Worm (Caenorhabditis elegans) whole organism, late embryonic: ENCODE data around the gene R10E11.9.
A peak's percentile ranks its signal among the peaks of the same experiment; 100 is the strongest.

Experiments
- C38D4.7 ChIP-seq: fragments of 200-800 bp; sonication (Bioruptor generic); optimal IDR thresholded peaks from 2 replicates; lab custom pipeline; 2018; ENCODE audit warnings: mild to moderate bottlenecking, missing genetic modification characterization, moderate library complexity, missing compliant biosample characterization
- F13H6.1 ChIP-seq: sonication (generic microtip); optimal IDR thresholded peaks from 2 replicates; lab custom pipeline; 2016; ENCODE audit warnings: missing genetic modification characterization, missing compliant biosample characterization
- K02D7.2 ChIP-seq: sonication (generic microtip); optimal IDR thresholded peaks from 2 replicates; lab custom pipeline; 2017; ENCODE audit warnings: mild to moderate bottlenecking, missing genetic modification characterization, missing compliant biosample characterization
- Y22D7AL.16 ChIP-seq: sonication (generic microtip); optimal IDR thresholded peaks from 2 replicates; lab custom pipeline; 2016; ENCODE audit warnings: missing genetic modification characterization, missing compliant biosample characterization
- ama-1 ChIP-seq: fragments of 150-350 bp; optimal IDR thresholded peaks from 2 replicates; lab custom pipeline; 2014
- ceh-14 ChIP-seq: sonication (generic microtip); optimal IDR thresholded peaks from 2 replicates; lab custom pipeline; 2016; ENCODE audit warnings: missing genotype, missing genetic modification characterization, missing compliant biosample characterization
- ceh-18 ChIP-seq: sonication (generic microtip); optimal IDR thresholded peaks from 2 replicates; lab custom pipeline; 2016; ENCODE audit warnings: missing genetic modification characterization, missing compliant biosample characterization
- ceh-2 ChIP-seq: sonication (generic microtip); optimal IDR thresholded peaks from 2 replicates; lab custom pipeline; 2016; ENCODE audit warnings: missing genotype, missing genetic modification characterization, missing compliant biosample characterization
- ceh-22 ChIP-seq: sonication (generic microtip); optimal IDR thresholded peaks from 2 replicates; lab custom pipeline; 2017; ENCODE audit warnings: missing biosample characterization, missing genetic modification characterization
- ceh-31 ChIP-seq: sonication (generic microtip); optimal IDR thresholded peaks from 2 replicates; lab custom pipeline; 2016; ENCODE audit warnings: missing genetic modification characterization, missing compliant biosample characterization
- ceh-34 ChIP-seq: sonication (generic microtip); optimal IDR thresholded peaks from 2 replicates; lab custom pipeline; 2016; ENCODE audit warnings: mild to moderate bottlenecking, missing genetic modification characterization, missing compliant biosample characterization
- ceh-45 ChIP-seq: fragments of 200-800 bp; sonication (Bioruptor generic); IDR thresholded peaks from 2 replicates; pipeline ENCODE4 v1.3.6; 2022; ENCODE audit warnings: missing genetic modification reagents, missing genetic modification characterization, missing compliant biosample characterization
- ceh-6 ChIP-seq: fragments of 200-800 bp; sonication (Bioruptor generic); optimal IDR thresholded peaks from 2 replicates; lab custom pipeline; 2018; ENCODE audit warnings: mild to moderate bottlenecking, missing genetic modification characterization, missing compliant biosample characterization
- dve-1 ChIP-seq: sonication (generic microtip); optimal IDR thresholded peaks from 2 replicates; lab custom pipeline; 2017; ENCODE audit warnings: antibody characterized with exemption, mild to moderate bottlenecking, missing genetic modification characterization, missing compliant biosample characterization
- elt-4 ChIP-seq: sonication (generic microtip); optimal IDR thresholded peaks from 2 replicates; lab custom pipeline; 2016; ENCODE audit warnings: missing genetic modification characterization, missing compliant biosample characterization
- eyg-1 ChIP-seq: sonication (generic microtip); optimal IDR thresholded peaks from 2 replicates; lab custom pipeline; 2016; ENCODE audit warnings: missing genotype, missing genetic modification characterization, missing compliant biosample characterization
- hlh-13 ChIP-seq: fragments of 200-800 bp; sonication (Bioruptor generic); optimal IDR thresholded peaks from 2 replicates; lab custom pipeline; 2018; ENCODE audit warnings: mild to moderate bottlenecking, missing genetic modification characterization, missing compliant biosample characterization
- hlh-30 ChIP-seq: sonication (generic microtip); optimal IDR thresholded peaks from 2 replicates; lab custom pipeline; 2017; ENCODE audit warnings: antibody characterized with exemption, missing genetic modification characterization, missing compliant biosample characterization; ENCODE audit not compliant: insufficient read depth
- hlh-6 ChIP-seq: sonication (generic microtip); optimal IDR thresholded peaks from 2 replicates; lab custom pipeline; 2016; ENCODE audit warnings: missing genotype, missing genetic modification characterization, missing compliant biosample characterization
- madf-2 ChIP-seq: sonication (generic microtip); optimal IDR thresholded peaks from 2 replicates; lab custom pipeline; 2017; ENCODE audit warnings: missing genetic modification characterization, missing compliant biosample characterization
- nfya-1 ChIP-seq: sonication (generic microtip); optimal IDR thresholded peaks from 2 replicates; lab custom pipeline; 2017; ENCODE audit warnings: missing genetic modification characterization, mild to moderate bottlenecking, missing compliant biosample characterization, antibody characterized with exemption, moderate library complexity
- npax-4 ChIP-seq: sonication (generic microtip); optimal IDR thresholded peaks from 2 replicates; lab custom pipeline; 2016; ENCODE audit warnings: missing genetic modification characterization, missing compliant biosample characterization
- pag-3 ChIP-seq: sonication (generic microtip); optimal IDR thresholded peaks from 2 replicates; lab custom pipeline; 2016; ENCODE audit warnings: missing compliant biosample characterization, missing genetic modification characterization, borderline replicate concordance
- pha-2 ChIP-seq: sonication (generic microtip); optimal IDR thresholded peaks from 2 replicates; lab custom pipeline; 2017; ENCODE audit warnings: mild to moderate bottlenecking, missing genetic modification characterization, missing compliant biosample characterization
- pha-4 ChIP-seq: fragments of 150-350 bp; optimal IDR thresholded peaks from 2 replicates; lab custom pipeline; 2018; ENCODE audit warnings: missing biosample characterization, missing genetic modification reagents, missing genetic modification characterization
- pros-1 ChIP-seq: fragments of 150-350 bp; optimal IDR thresholded peaks from 2 replicates; lab custom pipeline; 2014; ENCODE audit warnings: missing biosample characterization, missing genetic modification reagents, missing genetic modification characterization
- ref-2 ChIP-seq: sonication (generic microtip); optimal IDR thresholded peaks from 2 replicates; lab custom pipeline; 2016; ENCODE audit warnings: missing genetic modification characterization, missing compliant biosample characterization
- rnt-1 ChIP-seq: sonication (generic microtip); optimal IDR thresholded peaks from 2 replicates; lab custom pipeline; 2016; ENCODE audit warnings: missing genetic modification characterization, missing compliant biosample characterization
- sox-2 ChIP-seq: fragments of 200-800 bp; sonication (Bioruptor generic); IDR thresholded peaks from 2 replicates; pipeline ENCODE4 v1.3.6; 2022; ENCODE audit warnings: missing genetic modification reagents, missing genetic modification characterization, missing compliant biosample characterization
- sox-4 ChIP-seq: sonication (generic microtip); optimal IDR thresholded peaks from 2 replicates; lab custom pipeline; 2017; ENCODE audit warnings: mild to moderate bottlenecking, missing genetic modification characterization, inconsistent platforms, missing compliant biosample characterization
- unc-3 ChIP-seq, 2 experiments: fragments of 200-800 bp in 1 of 2; sonication (Bioruptor generic) in 1 of 2; sonication (generic microtip) in 1 of 2; conservative IDR thresholded peaks in 1 of 2; optimal IDR thresholded peaks in 1 of 2; 2 replicates each; pipeline versions ENCODE4 v1.3.6 to Lab custom; 2016 to 2022; ENCODE audit warnings: missing compliant biosample characterization in 2 of 2, missing genetic modification characterization in 2 of 2, missing genetic modification reagents in 1 of 2
- unc-42 ChIP-seq: sonication (generic microtip); optimal IDR thresholded peaks from 2 replicates; lab custom pipeline; 2016; ENCODE audit warnings: missing genotype, missing genetic modification characterization, missing compliant biosample characterization
- unc-55 ChIP-seq: sonication (generic microtip); optimal IDR thresholded peaks from 2 replicates; lab custom pipeline; 2017; ENCODE audit warnings: missing biosample characterization, missing genetic modification reagents, missing genetic modification characterization
- unc-86 ChIP-seq: sonication (generic microtip); optimal IDR thresholded peaks from 2 replicates; lab custom pipeline; 2016; ENCODE audit warnings: missing genetic modification characterization, missing compliant biosample characterization

The R10E11.9 gene

ce11 chrIII:9748694-9749093 lies 44.7 kb downstream of the R10E11.9 start, which contains the start of gene T05G5.4:
TSS of gene T05G5.4 (plus strand) at chrIII:9748934.
- TF ChIP-seq hlh-6 (tag; lab: Kevin White, UChicago) (no peak), C38D4.7 (GFP tag; lab: Kevin White, UChicago) (no peak), madf-2 (no peak), hlh-13 (GFP tag; lab: Kevin White, UChicago) (no peak), Y22D7AL.16 (tag; lab: Kevin White, UChicago) (no peak), pha-2 (tag; lab: Kevin White, UChicago) (no peak), F13H6.1 (tag; lab: Kevin White, UChicago) (no peak), ceh-14 (tag; lab: Kevin White, UChicago) (no peak), ceh-18 (no peak), sox-2 (no peak), rnt-1 (tag; lab: Kevin White, UChicago) (no peak), ceh-22 (tag; lab: Kevin White, UChicago) (no peak), npax-4 (tag; lab: Kevin White, UChicago) (no peak), dve-1 (tag; lab: Kevin White, UChicago) (no peak), ceh-2 (tag; lab: Kevin White, UChicago) (no peak), unc-3 (GFP tag; conservative IDR thresholded peaks at IDR 0.05; lab: Robert Waterston, UW) (no peak), unc-3 (tag; optimal IDR thresholded peaks at IDR 0.05; lab: Kevin White, UChicago) (no peak), ceh-31 (tag; lab: Kevin White, UChicago) (no peak), K02D7.2 (no peak)
- TF ChIP-seq, all 69 proteins: peak for 0

- TF ChIP-seq ceh-31 (tag; lab: Kevin White, UChicago) (peak; percentile 8), elt-4 (tag; lab: Kevin White, UChicago) (no peak), pha-4 (tag; lab: Kevin White, UChicago) (no peak), unc-42 (tag; lab: Kevin White, UChicago) (peak; percentile 1), ama-1 (lab: Kevin White, UChicago) (no peak), sox-4 (tag; lab: Kevin White, UChicago) (no peak), pros-1 (no peak), nfya-1 (tag; lab: Kevin White, UChicago) (peak; percentile 12)
Observed at ce11 chrIII:9747133-9747532, 46.3 kb downstream of the R10E11.9 start, which contains the start of the genes iff-1 and cdk-1. TSS of gene iff-1 (minus strand) at chrIII:9747193. TSS of gene cdk-1 (plus strand) at chrIII:9747472.

ce11 chrIII:9746665-9747064 lies 46.8 kb downstream of the R10E11.9 start:
- no peak for TF ChIP-seq ceh-45 (GFP tag; lab: Robert Waterston, UW)
- TF ChIP-seq sox-4 (tag; lab: Kevin White, UChicago): no peak
- TF ChIP-seq ceh-6 (GFP tag; lab: Kevin White, UChicago): no peak
- TF ChIP-seq hlh-30: no peak
- TF ChIP-seq eyg-1 (tag; lab: Kevin White, UChicago): no peak

- TF ChIP-seq ceh-22 (tag; lab: Kevin White, UChicago): no peak
- TF ChIP-seq unc-3 (GFP tag; conservative IDR thresholded peaks at IDR 0.05; lab: Robert Waterston, UW): no peak
- no peak for TF ChIP-seq unc-3 (tag; optimal IDR thresholded peaks at IDR 0.05; lab: Kevin White, UChicago)
- TF ChIP-seq ceh-34 (tag; lab: Kevin White, UChicago): peak; percentile 4
- TF ChIP-seq unc-55 (GFP tag; lab: Kevin White, UChicago): no peak
- TF ChIP-seq dve-1 (tag; lab: Kevin White, UChicago): no peak
- peak; percentile 11 for TF ChIP-seq nfya-1 (tag; lab: Kevin White, UChicago)
- TF ChIP-seq ref-2 (tag; lab: Kevin White, UChicago): peak; percentile 22
- TF ChIP-seq K02D7.2: no peak
- no peak for TF ChIP-seq Y22D7AL.16 (tag; lab: Kevin White, UChicago)
- no peak for TF ChIP-seq pag-3 (tag; lab: Kevin White, UChicago)
- TF ChIP-seq hlh-13 (GFP tag; lab: Kevin White, UChicago): no peak
- TF ChIP-seq ceh-14 (tag; lab: Kevin White, UChicago): no peak
- TF ChIP-seq unc-86: no peak
- peak; percentile 5 for TF ChIP-seq rnt-1 (tag; lab: Kevin White, UChicago)
- no peak for TF ChIP-seq unc-42 (tag; lab: Kevin White, UChicago)
Observed at ce11 chrIII:9745333-9745897, 48.0 kb downstream of the R10E11.9 start.
